Worm (Caenorhabditis elegans): Measurements from ENCODE around the gene K07F5.14.

- no peak for TF ChIP-seq efl-1 (GFP tag; optimal IDR thresholded peaks at IDR 0.05)
- TF ChIP-seq ZK185.1 (tag; optimal IDR thresholded peaks at IDR 0.05; ENCODE audit: poor library complexity, severe bottlenecking), result no peak
- TF ChIP-seq die-1 (tag; optimal IDR thresholded peaks at IDR 0.05), result no peak
- no peak for TF ChIP-seq lin-26 (GFP tag; IDR thresholded peaks at IDR 0.05)
- TF ChIP-seq ceh-100 (GFP tag; IDR thresholded peaks at IDR 0.05), result no peak
- TF ChIP-seq F55B11.4 (tag; optimal IDR thresholded peaks at IDR 0.05; ENCODE audit: borderline replicate concordance, insufficient read depth), result no peak
- TF ChIP-seq snpc-4 (GFP tag; optimal IDR thresholded peaks at IDR 0.05), result no peak
- no peak for TF ChIP-seq snpc-4 (tag; optimal IDR thresholded peaks at IDR 0.05)
- no peak for TF ChIP-seq somi-1 (GFP tag; optimal IDR thresholded peaks at IDR 0.05)
- no peak for TF ChIP-seq T26A5.8 (tag; optimal IDR thresholded peaks at IDR 0.05)
- no peak for TF ChIP-seq madf-6 (GFP tag; IDR thresholded peaks at IDR 0.05)
- no peak for TF ChIP-seq rcor-1 (GFP tag; IDR thresholded peaks at IDR 0.05)
- TF ChIP-seq ztf-25 (GFP tag; IDR thresholded peaks at IDR 0.05), result no peak
These were observed 4.8 kb downstream of the K07F5.14 start for ce11 chrIV:9866865-9867264.
